Worm (Caenorhabditis elegans) whole organism, L1 larva: Measurements from ENCODE around the gene lrx-1.
A peak's percentile ranks its signal among the peaks of the same experiment; 100 is the strongest.

Experiments
- Y116A8C.19 ChIP-seq: sonication (generic microtip); optimal IDR thresholded peaks from 2 replicates; lab custom pipeline; 2016; ENCODE audit warnings: missing compliant biosample characterization, missing genetic modification characterization, borderline replicate concordance
- alr-1 ChIP-seq: fragments of 200-800 bp; sonication (Bioruptor generic); optimal IDR thresholded peaks from 2 replicates; lab custom pipeline; 2018; ENCODE audit warnings: borderline replicate concordance, mild to moderate bottlenecking, missing genetic modification characterization, missing compliant biosample characterization
- aly-2 ChIP-seq: fragments of 150-350 bp; optimal IDR thresholded peaks from 2 replicates; lab custom pipeline; 2014; ENCODE audit warnings: missing biosample characterization, missing genetic modification characterization
- ama-1 ChIP-seq: fragments of 150-350 bp; optimal IDR thresholded peaks from 2 replicates; lab custom pipeline; 2014
- ceh-8 ChIP-seq: fragments of 200-800 bp; sonication (Bioruptor generic); optimal IDR thresholded peaks from 2 replicates; lab custom pipeline; 2018; ENCODE audit warnings: mild to moderate bottlenecking, missing genetic modification characterization, moderate library complexity, missing compliant biosample characterization
- ceh-88 ChIP-seq: fragments of 200-800 bp; sonication (Bioruptor generic); IDR thresholded peaks from 2 replicates; pipeline ENCODE4 v1.3.6; 2022; ENCODE audit warnings: missing genetic modification characterization, missing compliant biosample characterization
- efl-1 ChIP-seq, 4 experiments: fragments of 150-350 bp; optimal IDR thresholded peaks in 3 of 4; peaks in 1 of 4; 1 replicate in 1 of 4; 2 replicates in 3 of 4; lab custom pipeline; 2014; ENCODE audit warnings: missing biosample characterization in 2 of 4, missing genetic modification characterization in 2 of 4, missing genetic modification reagents in 2 of 4
- efl-3 ChIP-seq: fragments of 200-800 bp; sonication (Bioruptor generic); optimal IDR thresholded peaks from 2 replicates; lab custom pipeline; 2018; ENCODE audit warnings: mild to moderate bottlenecking, missing genetic modification characterization, missing compliant biosample characterization
- egl-27 ChIP-seq, 2 experiments: fragments of 150-350 bp in 1 of 2; sonication (generic microtip); optimal IDR thresholded peaks; 3 replicates each; lab custom pipeline; 2017 to 2018; ENCODE audit warnings: missing biosample characterization in 2 of 2, missing genetic modification characterization in 2 of 2, missing genetic modification reagents in 2 of 2
- elt-2 ChIP-seq: sonication (generic microtip); optimal IDR thresholded peaks from 2 replicates; lab custom pipeline; 2016; ENCODE audit warnings: missing genetic modification characterization, mild to moderate bottlenecking, inconsistent platforms, missing compliant biosample characterization, missing genetic modification reagents
- elt-3 ChIP-seq, 6 experiments: fragments of 150-350 bp in 1 of 6; sonication (generic microtip); optimal IDR thresholded peaks; 2 replicates each; lab custom pipeline; 2017 to 2018; ENCODE audit warnings: missing biosample characterization in 6 of 6, missing genetic modification characterization in 6 of 6, inconsistent platforms in 1 of 6
- ets-5 ChIP-seq: fragments of 200-800 bp; sonication (Bioruptor generic); IDR thresholded peaks from 2 replicates; pipeline ENCODE4 v1.3.6; 2022; ENCODE audit warnings: missing genetic modification characterization, missing compliant biosample characterization
- fkh-4 ChIP-seq: sonication (generic microtip); optimal IDR thresholded peaks from 2 replicates; lab custom pipeline; 2016; ENCODE audit warnings: missing compliant biosample characterization, missing genetic modification characterization, borderline replicate concordance
- fkh-8 ChIP-seq: sonication (generic microtip); optimal IDR thresholded peaks from 2 replicates; lab custom pipeline; 2016; ENCODE audit warnings: mild to moderate bottlenecking, missing genetic modification characterization, missing compliant biosample characterization
- fos-1 ChIP-seq: fragments of 150-350 bp; optimal IDR thresholded peaks from 2 replicates; lab custom pipeline; 2014; ENCODE audit warnings: missing biosample characterization, missing genetic modification characterization
- hlh-17 ChIP-seq: fragments of 200-800 bp; sonication (Bioruptor generic); optimal IDR thresholded peaks from 2 replicates; lab custom pipeline; 2018; ENCODE audit warnings: missing genetic modification characterization, mild to moderate bottlenecking, missing compliant biosample characterization, moderate library complexity, borderline replicate concordance
- jun-1 ChIP-seq: fragments of 150-350 bp; optimal IDR thresholded peaks from 2 replicates; lab custom pipeline; 2014; ENCODE audit warnings: missing biosample characterization, missing genetic modification reagents, missing genetic modification characterization
- lin-14 ChIP-seq: fragments of 200-800 bp; sonication (Bioruptor generic); optimal IDR thresholded peaks from 2 replicates; lab custom pipeline; 2018; ENCODE audit warnings: mild to moderate bottlenecking, missing genetic modification characterization, moderate library complexity, missing compliant biosample characterization
- lin-15B ChIP-seq: fragments of 150-350 bp; sonication (generic microtip); optimal IDR thresholded peaks from 3 replicates; lab custom pipeline; 2014; ENCODE audit warnings: missing biosample characterization, missing genetic modification characterization
- lin-35 ChIP-seq, 2 experiments: fragments of 150-350 bp; optimal IDR thresholded peaks; 2 replicates each; lab custom pipeline; 2014; ENCODE audit warnings: missing biosample characterization in 2 of 2, missing genetic modification characterization in 2 of 2, missing genetic modification reagents in 2 of 2
- mdl-1 ChIP-seq, 2 experiments: fragments of 150-350 bp; optimal IDR thresholded peaks; 2 replicates each; lab custom pipeline; 2014 to 2017; ENCODE audit warnings: missing biosample characterization in 2 of 2, missing genetic modification characterization in 2 of 2, inconsistent platforms in 1 of 2
- mep-1 ChIP-seq: fragments of 150-350 bp; optimal IDR thresholded peaks from 2 replicates; lab custom pipeline; 2014; ENCODE audit warnings: missing biosample characterization, missing genetic modification characterization
- nhr-12 ChIP-seq: sonication (generic microtip); optimal IDR thresholded peaks from 2 replicates; lab custom pipeline; 2017; ENCODE audit warnings: missing biosample characterization, missing genetic modification characterization
- nhr-20 ChIP-seq: sonication (generic microtip); optimal IDR thresholded peaks from 2 replicates; lab custom pipeline; 2016; ENCODE audit warnings: mild to moderate bottlenecking, missing genetic modification characterization, missing compliant biosample characterization
- nhr-237 ChIP-seq: fragments of 150-350 bp; optimal IDR thresholded peaks from 2 replicates; lab custom pipeline; 2014; ENCODE audit warnings: missing biosample characterization, missing genetic modification characterization
- nhr-28 ChIP-seq: fragments of 150-350 bp; optimal IDR thresholded peaks from 2 replicates; lab custom pipeline; 2014; ENCODE audit warnings: missing biosample characterization, missing genetic modification characterization
- nhr-47 ChIP-seq: sonication (generic microtip); optimal IDR thresholded peaks from 2 replicates; lab custom pipeline; 2016; ENCODE audit warnings: mild to moderate bottlenecking, missing genetic modification characterization, moderate library complexity, missing compliant biosample characterization
- nhr-71 ChIP-seq: sonication (generic microtip); optimal IDR thresholded peaks from 2 replicates; lab custom pipeline; 2016; ENCODE audit warnings: mild to moderate bottlenecking, missing genetic modification characterization, moderate library complexity, missing compliant biosample characterization
- nhr-76 ChIP-seq: sonication (generic microtip); optimal IDR thresholded peaks from 2 replicates; lab custom pipeline; 2017; ENCODE audit warnings: missing biosample characterization, missing genetic modification characterization
- nhr-84 ChIP-seq: sonication (generic microtip); optimal IDR thresholded peaks from 2 replicates; lab custom pipeline; 2017; ENCODE audit warnings: missing biosample characterization, missing genetic modification characterization
- nhr-90 ChIP-seq: sonication (generic microtip); optimal IDR thresholded peaks from 2 replicates; lab custom pipeline; 2016; ENCODE audit warnings: mild to moderate bottlenecking, missing genetic modification characterization, missing compliant biosample characterization; ENCODE audit not compliant: poor library complexity
- rnt-1 ChIP-seq: sonication (generic microtip); optimal IDR thresholded peaks from 2 replicates; lab custom pipeline; 2016; ENCODE audit warnings: mild to moderate bottlenecking, missing genetic modification characterization, moderate library complexity, missing compliant biosample characterization
- tbx-2 ChIP-seq: sonication (generic microtip); optimal IDR thresholded peaks from 2 replicates; lab custom pipeline; 2016; ENCODE audit warnings: missing genetic modification characterization, missing compliant biosample characterization
- tlp-1 ChIP-seq: fragments of 150-350 bp; optimal IDR thresholded peaks from 2 replicates; lab custom pipeline; 2014; ENCODE audit warnings: missing biosample characterization, missing genetic modification characterization
- unc-130 ChIP-seq: fragments of 150-350 bp; optimal IDR thresholded peaks from 2 replicates; lab custom pipeline; 2017; ENCODE audit warnings: missing biosample characterization, missing genetic modification characterization, inconsistent platforms
- unc-62 ChIP-seq: fragments of 150-350 bp; optimal IDR thresholded peaks from 2 replicates; lab custom pipeline; 2014; ENCODE audit warnings: missing biosample characterization, missing genetic modification reagents, missing genetic modification characterization
- unc-86 ChIP-seq: sonication (generic microtip); optimal IDR thresholded peaks from 2 replicates; lab custom pipeline; 2016; ENCODE audit warnings: missing genetic modification characterization, missing compliant biosample characterization
- unc-98 ChIP-seq: fragments of 200-800 bp; sonication (Bioruptor generic); IDR thresholded peaks from 2 replicates; pipeline ENCODE4 v1.3.6; 2022; ENCODE audit warnings: missing genetic modification characterization, missing compliant biosample characterization
- vab-15 ChIP-seq: sonication (generic microtip); optimal IDR thresholded peaks from 2 replicates; lab custom pipeline; 2017; ENCODE audit warnings: missing genotype, mild to moderate bottlenecking, missing genetic modification characterization, missing compliant biosample characterization
- xbp-1 ChIP-seq: sonication (generic microtip); optimal IDR thresholded peaks from 2 replicates; lab custom pipeline; 2016; ENCODE audit warnings: missing genetic modification characterization, missing compliant biosample characterization
- zag-1 ChIP-seq: fragments of 150-350 bp; optimal IDR thresholded peaks from 2 replicates; lab custom pipeline; 2014; ENCODE audit warnings: missing biosample characterization, missing genetic modification characterization
- zip-4 ChIP-seq: fragments of 200-800 bp; sonication (Bioruptor generic); optimal IDR thresholded peaks from 2 replicates; lab custom pipeline; 2018; ENCODE audit warnings: mild to moderate bottlenecking, missing genetic modification characterization, moderate library complexity, missing compliant biosample characterization
- ztf-11 ChIP-seq, 2 experiments: sonication (generic microtip); optimal IDR thresholded peaks; 2 replicates each; lab custom pipeline; 2016 to 2017; ENCODE audit warnings: missing genetic modification characterization in 2 of 2, missing biosample characterization in 1 of 2, missing compliant biosample characterization in 1 of 2
- ztf-4 ChIP-seq: fragments of 150-350 bp; optimal IDR thresholded peaks from 2 replicates; lab custom pipeline; 2014; ENCODE audit warnings: missing biosample characterization, missing genetic modification characterization

Gene lrx-1

ce11 chrV:12300780-12301460 is 48.5 kb downstream of the lrx-1 start (continued):
- TF ChIP-seq aly-2 (tag; lab: Kevin White, UChicago): no peak
- no peak for TF ChIP-seq hlh-17

- TF ChIP-seq elt-3 (tag; optimal IDR thresholded peaks at IDR 0.05; lab: Kevin White, UChicago): peak in 1 of 6 experiments; percentile 10
- no peak for TF ChIP-seq efl-1 (optimal IDR thresholded peaks at IDR 0.05; lab: Kevin White, UChicago)
- peak in 1 of 2 experiments; percentile 90 for TF ChIP-seq efl-1 (GFP tag; optimal IDR thresholded peaks at IDR 0.05 in 1 of 2; lab: Kevin White, UChicago)
- peak; percentile 72 for TF ChIP-seq elt-2 (tag; lab: Kevin White, UChicago)
- TF ChIP-seq lin-14: peak; percentile 25
- TF ChIP-seq nhr-71 (tag; lab: Kevin White, UChicago): peak; percentile 43
- TF ChIP-seq nhr-47 (tag; lab: Kevin White, UChicago): no peak
- TF ChIP-seq fkh-4 (tag; lab: Kevin White, UChicago): no peak
- TF ChIP-seq unc-62: no peak
- TF ChIP-seq rnt-1 (tag; lab: Kevin White, UChicago): no peak
- no peak for TF ChIP-seq jun-1 (tag; lab: Kevin White, UChicago)
- peak; percentile 40 for TF ChIP-seq nhr-90 (tag; lab: Kevin White, UChicago)
- peak in 1 of 2 experiments; percentile 25 for TF ChIP-seq lin-35 (GFP tag; optimal IDR thresholded peaks at IDR 0.05; lab: Kevin White, UChicago)
Observed at ce11 chrV:12301985-12302591, 49.7 kb downstream of the lrx-1 start, which contains the start of the genes frm-7 and F55C5.17. TSS of gene frm-7 (plus strand) at chrV:12302484. TSS of gene F55C5.17 (plus strand) at chrV:12302541.

DNA sequence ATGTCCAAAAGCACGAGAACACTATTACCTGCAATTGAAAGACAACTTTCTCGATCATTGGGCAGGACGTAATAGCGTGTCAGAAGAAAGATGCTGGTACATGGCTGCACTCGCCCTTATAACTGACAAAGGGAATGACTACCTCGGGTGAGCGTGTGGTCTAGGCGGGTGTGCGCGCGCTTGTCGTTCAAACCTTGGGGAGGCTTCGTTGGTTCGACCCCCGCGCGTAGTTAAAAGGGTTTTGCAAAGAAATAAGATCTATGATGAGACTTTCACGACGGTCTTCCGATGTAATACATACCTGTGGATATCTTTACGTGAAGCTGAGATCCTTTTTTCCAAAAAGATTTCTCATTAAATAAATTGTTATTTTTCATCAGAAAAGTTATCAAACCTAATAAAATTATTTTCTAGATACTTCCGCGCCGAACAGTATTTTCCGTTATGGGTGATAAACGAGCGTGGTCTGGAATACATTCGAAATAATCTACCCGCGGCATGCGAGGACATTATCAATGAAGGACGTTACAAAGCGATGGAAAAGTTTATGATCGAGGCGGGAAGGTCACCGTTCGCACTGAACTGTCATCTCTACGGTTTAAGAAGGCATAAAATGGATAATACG is 51.2 kb downstream of the lrx-1 start:
- TF ChIP-seq elt-2 (tag; lab: Kevin White, UChicago): peak; percentile 76
- TF ChIP-seq nhr-20 (tag; lab: Kevin White, UChicago): peak; percentile 83
- peak; percentile 58 for TF ChIP-seq mep-1 (tag; lab: Kevin White, UChicago)
- TF ChIP-seq fkh-8 (tag; lab: Kevin White, UChicago): peak; percentile 84
- TF ChIP-seq Y116A8C.19 (tag; lab: Kevin White, UChicago): no peak
- no peak for TF ChIP-seq nhr-12 (tag; lab: Kevin White, UChicago)
- no peak for TF ChIP-seq unc-62
- TF ChIP-seq tlp-1: no peak
- peak; percentile 15 for TF ChIP-seq lin-15B (tag; lab: Kevin White, UChicago)
- peak; percentile 68 for TF ChIP-seq fos-1 (tag; lab: Kevin White, UChicago)
- TF ChIP-seq unc-130 (tag; lab: Kevin White, UChicago): peak; percentile 65
- TF ChIP-seq unc-98 (GFP tag; lab: Robert Waterston, UW): peak; percentile 74
- peak; percentile 71 for TF ChIP-seq ama-1 (lab: Kevin White, UChicago)
- TF ChIP-seq rnt-1 (tag; lab: Kevin White, UChicago): peak; percentile 91
- TF ChIP-seq ceh-88 (GFP tag; lab: Robert Waterston, UW): peak; percentile 73
- TF ChIP-seq nhr-28: no peak
- TF ChIP-seq efl-3: peak; percentile 84
- TF ChIP-seq nhr-71 (tag; lab: Kevin White, UChicago): peak; percentile 88
- TF ChIP-seq ets-5: no peak
- TF ChIP-seq nhr-84: no peak
- peak; percentile 73 for TF ChIP-seq zip-4 (GFP tag; lab: Kevin White, UChicago)
- peak; percentile 77 for TF ChIP-seq unc-86 (tag; lab: Kevin White, UChicago)
- TF ChIP-seq ztf-11 (tag; optimal IDR thresholded peaks at IDR 0.05; lab: Kevin White, UChicago): peak in 1 of 2 experiments; percentile 84
- peak; percentile 39 for TF ChIP-seq nhr-237 (tag; lab: Kevin White, UChicago)
- peak; percentile 86 for TF ChIP-seq aly-2 (tag; lab: Kevin White, UChicago)
- peak in 3 of 6 experiments; percentile 36 to 61 (median 37) for TF ChIP-seq elt-3 (tag; optimal IDR thresholded peaks at IDR 0.05; lab: Kevin White, UChicago)
- TF ChIP-seq xbp-1 (tag; lab: Kevin White, UChicago): peak; percentile 72
- TF ChIP-seq alr-1: no peak
- peak; percentile 78 for TF ChIP-seq nhr-76 (tag; lab: Kevin White, UChicago)
- peak; percentile 36 for TF ChIP-seq vab-15
- TF ChIP-seq egl-27 (tag; optimal IDR thresholded peaks at IDR 0.05; lab: Kevin White, UChicago): no peak
- no peak for TF ChIP-seq zag-1
- peak; percentile 84 for TF ChIP-seq ztf-4 (tag; lab: Kevin White, UChicago)
- peak; percentile 60 for TF ChIP-seq ceh-8 (GFP tag; lab: Kevin White, UChicago)
- peak in 1 of 2 experiments; percentile 72 for TF ChIP-seq mdl-1 (tag; optimal IDR thresholded peaks at IDR 0.05; lab: Kevin White, UChicago)
- TF ChIP-seq tbx-2 (tag; lab: Kevin White, UChicago): peak; percentile 82
